Fruit fly (Drosophila melanogaster) whole organism, embryonic: ENCODE measurements around the gene udt.

Experiments
- B-H2 ChIP-seq: fragments of 200-800 bp; sonication (Bioruptor generic); optimal IDR thresholded peaks from 2 replicates; lab custom pipeline; 2018; ENCODE audit warnings: missing biosample characterization, mild to moderate bottlenecking, missing genetic modification characterization
- CG12071 ChIP-seq: fragments of 200-800 bp; sonication (Bioruptor generic); optimal IDR thresholded peaks from 3 replicates; lab custom pipeline; 2018; ENCODE audit warnings: missing biosample characterization, mild to moderate bottlenecking, missing genetic modification characterization
- CG13296 ChIP-seq: fragments of 200-800 bp; sonication (Bioruptor generic); optimal IDR thresholded peaks from 3 replicates; lab custom pipeline; 2018; ENCODE audit warnings: missing biosample characterization, mild to moderate bottlenecking, missing genetic modification characterization
- CG14667 ChIP-seq: fragments of 200-800 bp; sonication (Bioruptor generic); IDR thresholded peaks from 2 replicates; pipeline ENCODE4 v1.3.6; 2022; ENCODE audit warnings: missing biosample characterization, missing genetic modification characterization
- CG14860 ChIP-seq: fragments of 200-800 bp; sonication (Bioruptor generic); IDR thresholded peaks from 3 replicates; pipeline ENCODE4 v1.3.6; 2022; ENCODE audit warnings: missing biosample characterization, missing genetic modification characterization; ENCODE audit not compliant: partially characterized antibody
- CG15073 ChIP-seq: fragments of 200-800 bp; sonication (Bioruptor generic); optimal IDR thresholded peaks from 2 replicates; lab custom pipeline; 2016; ENCODE audit warnings: missing biosample characterization, missing genetic modification characterization
- CG15269 ChIP-seq: fragments of 200-800 bp; sonication (Bioruptor generic); optimal IDR thresholded peaks from 2 replicates; lab custom pipeline; 2018; ENCODE audit warnings: missing biosample characterization, mild to moderate bottlenecking, missing genetic modification characterization, moderate library complexity
- CG17361 ChIP-seq: fragments of 200-800 bp; sonication (Bioruptor generic); IDR thresholded peaks from 3 replicates; pipeline ENCODE4 v1.3.6; 2022; ENCODE audit warnings: missing biosample characterization, missing genetic modification characterization
- CG17612 ChIP-seq: fragments of 200-800 bp; sonication (Bioruptor generic); IDR thresholded peaks from 2 replicates; pipeline ENCODE4 v1.3.6; 2022; ENCODE audit warnings: missing biosample characterization, missing genetic modification characterization
- CG3065 ChIP-seq: fragments of 200-800 bp; sonication (Bioruptor generic); optimal IDR thresholded peaks from 2 replicates; lab custom pipeline; 2016; ENCODE audit warnings: missing biosample characterization, missing genetic modification characterization
- CG31365 ChIP-seq: fragments of 200-800 bp; sonication (Bioruptor generic); optimal IDR thresholded peaks from 2 replicates; lab custom pipeline; 2018; ENCODE audit warnings: missing biosample characterization, mild to moderate bottlenecking, missing genetic modification characterization
- CG34422 ChIP-seq: fragments of 200-800 bp; sonication (Bioruptor generic); IDR thresholded peaks from 3 replicates; pipeline ENCODE4 v1.3.6; 2022; ENCODE audit warnings: missing biosample characterization, missing genetic modification characterization
- CG4854 ChIP-seq: fragments of 200-800 bp; sonication (Bioruptor generic); optimal IDR thresholded peaks from 2 replicates; lab custom pipeline; 2016; ENCODE audit warnings: missing biosample characterization, missing genetic modification characterization, inconsistent platforms
- CG5180 ChIP-seq: fragments of 200-800 bp; sonication (Bioruptor generic); optimal IDR thresholded peaks from 3 replicates; lab custom pipeline; 2017; ENCODE audit warnings: missing biosample characterization, missing genetic modification characterization, mild to moderate bottlenecking, moderate library complexity, missing genetic modification reagents
- CG8281 ChIP-seq: fragments of 200-800 bp; sonication (Bioruptor generic); optimal IDR thresholded peaks from 2 replicates; lab custom pipeline; 2018; ENCODE audit warnings: missing biosample characterization, mild to moderate bottlenecking, missing genetic modification characterization, moderate library complexity
- CG8944 ChIP-seq: fragments of 200-800 bp; sonication (Bioruptor generic); optimal IDR thresholded peaks from 3 replicates; lab custom pipeline; 2016; ENCODE audit warnings: missing biosample characterization, missing genetic modification characterization
- CG9727 ChIP-seq: fragments of 200-800 bp; sonication (Bioruptor generic); optimal IDR thresholded peaks from 3 replicates; lab custom pipeline; 2017; ENCODE audit warnings: missing biosample characterization, mild to moderate bottlenecking, missing genetic modification characterization
- CHES-1-like ChIP-seq: fragments of 200-800 bp; sonication (Bioruptor generic); optimal IDR thresholded peaks from 2 replicates; lab custom pipeline; 2016; ENCODE audit warnings: missing biosample characterization, missing genetic modification characterization
- Camta ChIP-seq: fragments of 200-800 bp; sonication (Bioruptor generic); optimal IDR thresholded peaks from 2 replicates; lab custom pipeline; 2016; ENCODE audit warnings: missing biosample characterization, missing genetic modification characterization
- CrebB ChIP-seq: fragments of 200-800 bp; sonication (Bioruptor generic); optimal IDR thresholded peaks from 3 replicates; lab custom pipeline; 2018; ENCODE audit warnings: missing biosample characterization, mild to moderate bottlenecking, missing genetic modification characterization
- Dll ChIP-seq: fragments of 200-800 bp; sonication (Bioruptor generic); IDR thresholded peaks from 4 replicates; pipeline ENCODE4 v1.3.6; 2022; ENCODE audit warnings: missing biosample characterization, missing genetic modification characterization; ENCODE audit not compliant: partially characterized antibody
- Doc3 ChIP-seq: fragments of 200-800 bp; sonication (Bioruptor generic); IDR thresholded peaks from 3 replicates; pipeline ENCODE4 v1.3.6; 2022; ENCODE audit warnings: missing biosample characterization, missing genetic modification characterization; ENCODE audit not compliant: partially characterized antibody
- Ets65A ChIP-seq: fragments of 200-800 bp; sonication (Bioruptor generic); peaks from one replicate; lab custom pipeline; 2016; ENCODE audit warnings: missing biosample characterization, missing genetic modification characterization
- HLH3B ChIP-seq: fragments of 200-800 bp; sonication (Bioruptor generic); IDR thresholded peaks from 2 replicates; pipeline ENCODE4 v1.3.6; 2022; ENCODE audit warnings: missing biosample characterization, missing genetic modification characterization
- Hmr ChIP-seq: fragments of 200-800 bp; sonication (Bioruptor generic); optimal IDR thresholded peaks from 3 replicates; lab custom pipeline; 2017; ENCODE audit warnings: mild to moderate bottlenecking, missing biosample characterization, missing genetic modification reagents, missing genetic modification characterization
- Hr3 ChIP-seq: fragments of 200-800 bp; sonication (Bioruptor generic); optimal IDR thresholded peaks from 3 replicates; lab custom pipeline; 2016; ENCODE audit warnings: missing biosample characterization, missing genetic modification characterization
- Myb ChIP-seq: fragments of 200-800 bp; sonication (Bioruptor generic); optimal IDR thresholded peaks from 2 replicates; lab custom pipeline; 2016; ENCODE audit warnings: missing biosample characterization, missing genetic modification characterization
- NC2α ChIP-seq: fragments of 200-800 bp; sonication (Bioruptor generic); optimal IDR thresholded peaks from 2 replicates; lab custom pipeline; 2016; ENCODE audit warnings: missing biosample characterization, missing genetic modification characterization
- Rfx ChIP-seq: fragments of 200-800 bp; sonication (Bioruptor generic); IDR thresholded peaks from 2 replicates; pipeline ENCODE4 v1.3.6; 2022; ENCODE audit warnings: missing biosample characterization, missing genetic modification characterization
- Sox100B ChIP-seq: fragments of 200-800 bp; sonication (Bioruptor generic); optimal IDR thresholded peaks from 3 replicates; lab custom pipeline; 2018; ENCODE audit warnings: missing biosample characterization, mild to moderate bottlenecking, missing genetic modification characterization
- Trl ChIP-seq, 3 experiments: fragments of >200 bp in 2 of 3; fragments of 200-800 bp in 1 of 3; sonication (Bioruptor generic) in 1 of 3; optimal IDR thresholded peaks; 2 replicates in 1 of 3; 3 replicates in 2 of 3; lab custom pipeline; 2016 to 2017; ENCODE audit warnings: missing biosample characterization in 1 of 3, missing genetic modification characterization in 1 of 3
- Xrp1 ChIP-seq: fragments of 200-800 bp; sonication (Bioruptor generic); IDR thresholded peaks from 2 replicates; pipeline ENCODE4 v1.3.6; 2022; ENCODE audit warnings: missing biosample characterization, missing genetic modification characterization
- al ChIP-seq: fragments of 200-800 bp; sonication (Bioruptor generic); IDR thresholded peaks from 2 replicates; pipeline ENCODE4 v1.3.6; 2022; ENCODE audit warnings: missing biosample characterization, missing genetic modification characterization
- bsh ChIP-seq, 2 experiments: fragments of 200-800 bp; sonication (Bioruptor generic); optimal IDR thresholded peaks; 2 replicates each; lab custom pipeline; 2017 to 2018; ENCODE audit warnings: mild to moderate bottlenecking in 2 of 2, missing biosample characterization in 2 of 2, missing genetic modification characterization in 2 of 2, moderate library complexity in 1 of 2
- btn ChIP-seq: fragments of 200-800 bp; sonication (Bioruptor generic); optimal IDR thresholded peaks from 2 replicates; lab custom pipeline; 2016; ENCODE audit warnings: missing biosample characterization, missing genetic modification characterization
- cato ChIP-seq: fragments of 200-800 bp; sonication (Bioruptor generic); optimal IDR thresholded peaks from 2 replicates; lab custom pipeline; 2016; ENCODE audit warnings: missing biosample characterization, missing genetic modification characterization, borderline replicate concordance
- disco-r ChIP-seq: fragments of 200-800 bp; sonication (Bioruptor generic); optimal IDR thresholded peaks from 2 replicates; lab custom pipeline; 2016; ENCODE audit warnings: missing biosample characterization, missing genetic modification characterization
- ftz-f1 ChIP-seq: fragments of 200-800 bp; sonication (Bioruptor generic); optimal IDR thresholded peaks from 2 replicates; lab custom pipeline; 2016; ENCODE audit warnings: missing biosample characterization, missing genetic modification characterization
- gce ChIP-seq: fragments of 200-800 bp; sonication (Bioruptor generic); IDR thresholded peaks from 3 replicates; pipeline ENCODE4 v1.3.6; 2022; ENCODE audit warnings: missing biosample characterization, missing genetic modification characterization
- gcm2 ChIP-seq: fragments of 200-800 bp; sonication (Bioruptor generic); optimal IDR thresholded peaks from 2 replicates; lab custom pipeline; 2016; ENCODE audit warnings: missing biosample characterization, missing genetic modification characterization
- hkb ChIP-seq, 2 experiments: fragments of 200-800 bp in 1 of 2; fragments of >200 bp in 1 of 2; sonication (Bioruptor generic) in 1 of 2; IDR thresholded peaks in 1 of 2; optimal IDR thresholded peaks in 1 of 2; 2 replicates each; pipeline versions ENCODE4 v1.3.6 to Lab custom; 2017 to 2022; ENCODE audit warnings: missing biosample characterization in 1 of 2, missing genetic modification characterization in 1 of 2
- kay ChIP-seq: fragments of 200-800 bp; sonication (Bioruptor generic); optimal IDR thresholded peaks from 2 replicates; lab custom pipeline; 2016; ENCODE audit warnings: missing biosample characterization, missing genetic modification characterization
- maf-S ChIP-seq: fragments of 200-800 bp; sonication (Bioruptor generic); optimal IDR thresholded peaks from 2 replicates; lab custom pipeline; 2016; ENCODE audit warnings: missing biosample characterization, missing genetic modification characterization
- p53 ChIP-seq: fragments of 200-800 bp; sonication (Bioruptor generic); optimal IDR thresholded peaks from 2 replicates; lab custom pipeline; 2016; ENCODE audit warnings: missing biosample characterization, missing genetic modification characterization
- slou ChIP-seq: fragments of 200-800 bp; sonication (Bioruptor generic); optimal IDR thresholded peaks from 3 replicates; lab custom pipeline; 2016; ENCODE audit warnings: missing biosample characterization, missing genetic modification characterization
- so ChIP-seq: fragments of 200-800 bp; sonication (Bioruptor generic); IDR thresholded peaks from 3 replicates; pipeline ENCODE4 v1.3.6; 2022; ENCODE audit warnings: missing biosample characterization, missing genetic modification characterization
- sob ChIP-seq: fragments of 200-800 bp; sonication (Bioruptor generic); IDR thresholded peaks from 2 replicates; pipeline ENCODE4 v1.3.6; 2022; ENCODE audit warnings: missing biosample characterization, missing genetic modification characterization
- unc-4 ChIP-seq: fragments of 200-800 bp; sonication (Bioruptor generic); IDR thresholded peaks from 2 replicates; pipeline ENCODE4 v1.3.6; 2022; ENCODE audit warnings: missing biosample characterization, missing genetic modification characterization; ENCODE audit not compliant: partially characterized antibody
- vnd ChIP-seq: fragments of 200-800 bp; sonication (Bioruptor generic); IDR thresholded peaks from 3 replicates; pipeline ENCODE4 v1.3.6; 2022; ENCODE audit warnings: missing biosample characterization, missing genetic modification characterization; ENCODE audit not compliant: partially characterized antibody
- wor ChIP-seq: fragments of 200-800 bp; sonication (Bioruptor generic); IDR thresholded peaks from 2 replicates; pipeline ENCODE4 v1.3.6; 2022; ENCODE audit warnings: missing biosample characterization, missing genetic modification characterization

udt gene

dm6 chr3R:23713901-23714300 lies 49.2 kb downstream of the udt start (continued):
- TF ChIP-seq sob (GFP tag; lab: Robert Waterston, UW) = no peak
- TF ChIP-seq HLH3B (GFP tag; lab: Robert Waterston, UW) = peak; percentile 9; the same call in 1 of the 2 replicates
- TF ChIP-seq CHES-1-like (GFP tag; lab: Kevin White, UChicago) = no peak
- TF ChIP-seq CG3065 (GFP tag; lab: Kevin White, UChicago) = peak; percentile 18
- TF ChIP-seq bsh (GFP tag; optimal IDR thresholded peaks at IDR 0.05; lab: Kevin White, UChicago) = peak in 1 of 2 experiments; percentile 82
- TF ChIP-seq Trl (optimal IDR thresholded peaks at IDR 0.05; lab: Kevin White, UChicago) = no peak
- peak; percentile 49 for TF ChIP-seq Trl (GFP tag; optimal IDR thresholded peaks at IDR 0.05; lab: Kevin White, UChicago)
- TF ChIP-seq Sox100B (GFP tag; lab: Kevin White, UChicago) = peak; percentile 57
- TF ChIP-seq gcm2 (GFP tag; lab: Kevin White, UChicago) = peak; percentile 16
- TF ChIP-seq CG34422 (GFP tag; lab: Robert Waterston, UW) = peak; percentile 60
- peak; percentile 76 for TF ChIP-seq CG15269 (tag; lab: Kevin White, UChicago)
- peak; percentile 33; the same call in 1 of the 2 replicates for TF ChIP-seq Rfx (GFP tag; lab: Robert Waterston, UW)
- peak; percentile 94 for TF ChIP-seq Ets65A
- peak; percentile 80; the same call in 2 of the 3 replicates for TF ChIP-seq so
- no peak for TF ChIP-seq CG5180
- TF ChIP-seq gce (GFP tag; lab: Robert Waterston, UW) = peak; percentile 62; the same call in 1 of the 3 replicates
- TF ChIP-seq wor = peak; percentile 46; the same call in 1 of the 2 replicates
- no peak for TF ChIP-seq CrebB (tag; lab: Kevin White, UChicago)
- no peak for TF ChIP-seq CG31365 (tag; lab: Kevin White, UChicago)
- TF ChIP-seq CG14667 (GFP tag; lab: Robert Waterston, UW) = peak; percentile 31
- no peak for TF ChIP-seq unc-4 (GFP tag; lab: Robert Waterston, UW)
- no peak for TF ChIP-seq CG17612 (GFP tag; lab: Robert Waterston, UW)
- peak; percentile 1 for TF ChIP-seq Hmr (GFP tag; lab: Kevin White, UChicago)
- no peak for TF ChIP-seq B-H2 (GFP tag; lab: Kevin White, UChicago)
- no peak for TF ChIP-seq Dll (GFP tag; lab: Robert Waterston, UW)
- no peak for TF ChIP-seq Doc3 (GFP tag; lab: Robert Waterston, UW)
- peak; percentile 47 for TF ChIP-seq CG8944 (GFP tag; lab: Kevin White, UChicago)
- TF ChIP-seq CG17361 (GFP tag; lab: Robert Waterston, UW) = 0 out of 3 replicates have a peak, but pooled peaks have one; percentile 32
- no peak for TF ChIP-seq CG12071 (GFP tag; lab: Kevin White, UChicago)
- TF ChIP-seq cato (GFP tag; lab: Kevin White, UChicago) = peak; percentile 26
- no peak for TF ChIP-seq p53 (GFP tag; lab: Kevin White, UChicago)
- peak; percentile 66 for TF ChIP-seq Hr3
- no peak for TF ChIP-seq NC2α (GFP tag; lab: Kevin White, UChicago)
- peak; percentile 45 for TF ChIP-seq maf-S (GFP tag; lab: Kevin White, UChicago)
- no peak for TF ChIP-seq vnd (GFP tag; lab: Robert Waterston, UW)
- TF ChIP-seq hkb (optimal IDR thresholded peaks at IDR 0.05; lab: Kevin White, UChicago) = no peak
- peak; percentile 63 for TF ChIP-seq hkb (GFP tag; IDR thresholded peaks at IDR 0.05; lab: Robert Waterston, UW)
- no peak for TF ChIP-seq CG15073 (GFP tag; lab: Kevin White, UChicago)
- peak; percentile 72 for TF ChIP-seq Xrp1 (GFP tag; lab: Robert Waterston, UW)
- no peak for TF ChIP-seq al (GFP tag; lab: Robert Waterston, UW)
- TF ChIP-seq CG14860 = no peak
- peak; percentile 64 for TF ChIP-seq CG9727 (GFP tag; lab: Kevin White, UChicago)
- TF ChIP-seq ftz-f1 (GFP tag; lab: Kevin White, UChicago) = no peak
- no peak for TF ChIP-seq Myb (GFP tag; lab: Kevin White, UChicago)
- no peak for TF ChIP-seq CG8281 (tag; lab: Kevin White, UChicago)
- peak; percentile 26 for TF ChIP-seq btn (GFP tag; lab: Kevin White, UChicago)
- TF ChIP-seq Camta (GFP tag; lab: Kevin White, UChicago) = peak; percentile 60
- peak; percentile 28 for TF ChIP-seq kay
- TF ChIP-seq CG4854 = no peak
- no peak for TF ChIP-seq slou (GFP tag; lab: Kevin White, UChicago)
- TF ChIP-seq CG13296 = peak; percentile 11
- peak; percentile 0 for TF ChIP-seq disco-r (GFP tag; lab: Kevin White, UChicago)
